Worm (Caenorhabditis elegans): ENCODE measurements around the gene npr-39.

- TF ChIP-seq attf-5 (GFP tag; optimal IDR thresholded peaks at IDR 0.05) (no peak), ets-4 (GFP tag; optimal IDR thresholded peaks at IDR 0.05) (no peak)
Observed at ce11 chrV:10107309-10107708, 40.4 kb downstream of the npr-39 start, which contains the start of gene C08B6.11.

Measured in whole organism, young adult.